Fruit fly (Drosophila melanogaster): Measurements from ENCODE around the gene GMF.

DNA sequence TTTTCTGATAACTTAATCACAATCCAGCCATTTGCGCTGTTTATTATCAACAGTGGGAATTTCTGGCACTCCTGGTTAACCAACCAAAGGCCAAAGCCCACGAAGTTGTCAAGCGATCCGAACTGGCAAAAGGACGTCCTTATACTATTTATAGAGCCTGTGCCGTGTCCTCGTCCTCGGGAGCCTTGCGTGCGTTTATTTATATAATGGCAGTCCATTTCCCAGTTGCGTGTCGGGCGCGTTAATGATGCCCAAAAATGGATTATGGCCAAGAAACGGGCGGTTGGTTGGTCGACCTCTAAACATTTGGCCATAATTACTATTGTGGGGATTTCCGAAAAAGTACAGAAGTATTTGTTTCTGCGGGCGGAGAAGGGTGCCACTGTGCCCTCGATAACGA is 17.7 kb upstream of the GMF start:
- TF ChIP-seq lab (GFP tag; optimal IDR thresholded peaks at IDR 0.05) (no peak), CG17612 (GFP tag; IDR thresholded peaks at IDR 0.05) (no peak), ato (GFP tag; IDR thresholded peaks at IDR 0.05; ENCODE audit: partially characterized antibody) (no peak), psq (GFP tag; optimal IDR thresholded peaks at IDR 0.05) (no peak), Blimp-1 (GFP tag; optimal IDR thresholded peaks at IDR 0.05) (no peak), Sry-β (GFP tag; optimal IDR thresholded peaks at IDR 0.05) (no peak), Doc2 (GFP tag; IDR thresholded peaks at IDR 0.05) (no peak), NK7.1 (GFP tag; optimal IDR thresholded peaks at IDR 0.05) (no peak), CG33213 (GFP tag; optimal IDR thresholded peaks at IDR 0.05) (no peak), bsh (GFP tag; optimal IDR thresholded peaks at IDR 0.05) (no peak), CG14710 (tag; optimal IDR thresholded peaks at IDR 0.05) (no peak)

All from whole organism, embryonic.